Worm (Caenorhabditis elegans): ENCODE measurements around the gene lmd-3.

- TF ChIP-seq elt-2 (tag; optimal IDR thresholded peaks at IDR 0.05) (peak; percentile 74), fkh-10 (GFP tag; optimal IDR thresholded peaks at IDR 0.05) (no peak), pqm-1 (tag; optimal IDR thresholded peaks at IDR 0.05) (peak; percentile 41), fos-1 (tag; optimal IDR thresholded peaks at IDR 0.05) (no peak), nfya-1 (tag; optimal IDR thresholded peaks at IDR 0.05; ENCODE audit: insufficient read depth) (no peak), zag-1 (tag; optimal IDR thresholded peaks at IDR 0.05) (no peak), unc-62 (GFP tag; optimal IDR thresholded peaks at IDR 0.05) (no peak), mdl-1 (tag; optimal IDR thresholded peaks at IDR 0.05) (no peak), elt-1 (tag; optimal IDR thresholded peaks at IDR 0.05) (no peak)
Observed at ce11 chrV:8460306-8460705, 15.7 kb upstream of the lmd-3 start, which contains the start of gene T23B12.6.
